Fruit fly (Drosophila melanogaster): Measurements from ENCODE around the gene CG31823.

Gene CG31823

DNA sequence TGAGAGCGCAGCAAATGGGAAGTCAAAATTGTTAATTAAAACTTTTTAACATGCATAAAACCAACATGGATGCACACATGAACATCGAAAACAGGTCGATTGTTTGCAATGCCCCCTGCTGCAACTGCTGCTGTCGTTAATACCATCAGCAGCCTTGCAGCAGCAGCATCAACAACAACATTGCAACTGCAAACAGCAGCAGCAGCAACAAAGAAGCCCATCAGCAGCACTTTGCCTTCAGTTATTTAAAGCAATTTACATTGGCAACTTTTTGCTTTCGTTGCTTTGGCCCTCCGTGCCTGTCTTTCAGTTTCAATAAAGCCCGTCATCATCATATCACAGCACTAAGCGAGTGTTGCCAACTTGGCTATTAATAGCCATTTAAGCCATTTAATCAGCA lies 7.0 kb upstream of the CG31823 start:
- TF ChIP-seq dl (GFP tag; optimal IDR thresholded peaks at IDR 0.05; ENCODE audit: insufficient read depth in 1 of 2, partially characterized antibody in 2 of 2): no peak
- TF ChIP-seq Vsx2 (GFP tag; optimal IDR thresholded peaks at IDR 0.05; ENCODE audit: partially characterized antibody): no peak
- no peak for TF ChIP-seq dsf (GFP tag; optimal IDR thresholded peaks at IDR 0.05; ENCODE audit: borderline replicate concordance)
- TF ChIP-seq dmrt93B (GFP tag; optimal IDR thresholded peaks at IDR 0.05): no peak
- no peak for TF ChIP-seq Hr78 (GFP tag; optimal IDR thresholded peaks at IDR 0.05)
- no peak for TF ChIP-seq Rel (GFP tag; optimal IDR thresholded peaks at IDR 0.05)
- no peak for TF ChIP-seq Rel (tag; optimal IDR thresholded peaks at IDR 0.05)
- TF ChIP-seq sv (GFP tag; optimal IDR thresholded peaks at IDR 0.05): no peak
- no peak for TF ChIP-seq Abd-B (GFP tag; optimal IDR thresholded peaks at IDR 0.05)
- TF ChIP-seq HLH106 (tag; optimal IDR thresholded peaks at IDR 0.05): no peak
- no peak for TF ChIP-seq N (GFP tag; optimal IDR thresholded peaks at IDR 0.05)
- TF ChIP-seq OdsH (GFP tag; optimal IDR thresholded peaks at IDR 0.05): no peak

DNA sequence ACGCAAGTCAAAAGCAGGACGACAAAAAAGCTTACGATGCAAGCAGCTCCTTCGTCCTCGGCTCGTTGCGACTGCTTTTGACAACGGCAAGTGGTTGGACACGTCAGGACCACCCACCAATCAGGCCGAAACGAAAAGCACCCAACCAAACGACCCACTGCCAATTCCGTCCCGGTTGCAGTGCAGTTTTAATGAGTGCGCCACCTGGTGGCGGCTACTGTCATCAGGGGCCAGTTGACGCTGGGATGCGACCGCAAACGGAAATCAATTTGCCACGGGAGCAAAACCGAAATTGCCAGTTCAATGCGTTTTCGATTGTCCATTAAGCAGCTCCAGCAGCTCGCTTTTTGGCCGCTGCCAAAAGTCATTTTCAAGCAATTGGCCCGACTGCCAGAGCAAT lies 3.4 kb upstream of the CG31823 start:
- TF ChIP-seq pan (optimal IDR thresholded peaks at IDR 0.05) (no peak), CG32264 (GFP tag; optimal IDR thresholded peaks at IDR 0.05) (no peak), Hnf4 (GFP tag; optimal IDR thresholded peaks at IDR 0.05) (no peak), Sp1 (GFP tag; optimal IDR thresholded peaks at IDR 0.05) (no peak), lola (GFP tag; optimal IDR thresholded peaks at IDR 0.05) (no peak), Mio (GFP tag; optimal IDR thresholded peaks at IDR 0.05) (no peak), fru (GFP tag; optimal IDR thresholded peaks at IDR 0.05) (no peak), Hr83 (GFP tag; optimal IDR thresholded peaks at IDR 0.05; ENCODE audit: poor library complexity, severe bottlenecking) (no peak), CG9705 (GFP tag; optimal IDR thresholded peaks at IDR 0.05) (no peak), sage (GFP tag; optimal IDR thresholded peaks at IDR 0.05) (no peak), Myc (optimal IDR thresholded peaks at IDR 0.05) (no peak), dmrt93B (GFP tag; optimal IDR thresholded peaks at IDR 0.05) (no peak), tai (GFP tag; optimal IDR thresholded peaks at IDR 0.05) (no peak)

DNA sequence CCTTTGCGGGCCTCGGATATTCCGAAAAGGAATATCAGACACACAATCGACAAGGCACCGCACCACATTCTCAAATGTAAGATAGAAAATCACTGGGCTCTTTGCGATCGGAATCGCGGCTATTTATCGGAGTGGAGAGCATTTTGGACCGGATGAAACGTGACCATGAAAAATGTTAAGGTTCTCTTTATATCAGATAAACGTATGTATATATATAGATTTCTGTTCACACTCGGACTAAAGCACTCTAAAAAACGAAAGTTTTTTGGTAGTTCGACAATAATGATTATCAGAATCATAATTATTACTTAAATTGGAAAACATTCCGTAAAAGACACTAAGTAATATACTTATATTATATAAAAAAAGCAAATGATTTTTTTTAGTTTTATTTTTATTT lies 2.0 kb upstream of the CG31823 start, which contains the start of gene CG31821:
Gene CG31821 (minus strand): TSS at position 101 of the 400 bp plus-strand sequence.
- TF ChIP-seq OdsH (GFP tag; optimal IDR thresholded peaks at IDR 0.05) (no peak), woc (GFP tag; optimal IDR thresholded peaks at IDR 0.05) (no peak), CG32264 (GFP tag; optimal IDR thresholded peaks at IDR 0.05) (no peak), Dfd (GFP tag; optimal IDR thresholded peaks at IDR 0.05) (no peak), dmrt93B (GFP tag; optimal IDR thresholded peaks at IDR 0.05) (no peak)

DNA sequence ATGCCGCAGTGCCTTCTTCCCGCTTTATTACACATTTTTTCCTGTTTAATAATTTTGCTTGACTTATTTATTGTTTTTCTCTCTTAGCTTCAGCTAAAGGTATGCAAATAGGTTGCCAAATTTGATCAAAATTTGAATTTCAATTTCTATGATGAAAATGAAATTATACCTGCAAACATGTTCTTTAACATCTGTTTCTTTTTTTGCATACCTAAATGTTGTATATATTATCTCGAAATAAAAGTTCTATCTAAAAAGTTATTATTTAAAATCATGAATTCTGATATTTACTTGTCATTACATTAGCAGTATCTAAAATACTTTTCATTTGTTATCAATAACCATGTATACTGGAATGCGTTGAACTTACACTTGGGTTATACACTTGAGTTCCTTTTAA lies 5.2 kb downstream of the CG31823 start, which contains the start of gene CG31735:
Gene CG31735 (plus strand): TSS at position 301 of the 400 bp plus-strand sequence.
- no peak for TF ChIP-seq woc (GFP tag; optimal IDR thresholded peaks at IDR 0.05)
- no peak for TF ChIP-seq Abd-B (GFP tag; optimal IDR thresholded peaks at IDR 0.05)
- TF ChIP-seq tai (GFP tag; optimal IDR thresholded peaks at IDR 0.05): no peak
- TF ChIP-seq foxo (GFP tag; optimal IDR thresholded peaks at IDR 0.05): no peak
- TF ChIP-seq Rel (GFP tag; optimal IDR thresholded peaks at IDR 0.05): no peak
- TF ChIP-seq Rel (tag; optimal IDR thresholded peaks at IDR 0.05): no peak
- no peak for TF ChIP-seq jim (GFP tag; optimal IDR thresholded peaks at IDR 0.05)
- TF ChIP-seq HLH106 (tag; optimal IDR thresholded peaks at IDR 0.05): no peak
- TF ChIP-seq Hr83 (GFP tag; optimal IDR thresholded peaks at IDR 0.05; ENCODE audit: poor library complexity, severe bottlenecking): no peak
- no peak for TF ChIP-seq br (GFP tag; optimal IDR thresholded peaks at IDR 0.05)
- no peak for TF ChIP-seq CG9705 (GFP tag; optimal IDR thresholded peaks at IDR 0.05)
- TF ChIP-seq fru (GFP tag; optimal IDR thresholded peaks at IDR 0.05): no peak
- no peak for TF ChIP-seq OdsH (GFP tag; optimal IDR thresholded peaks at IDR 0.05)
- no peak for TF ChIP-seq Dif (GFP tag; optimal IDR thresholded peaks at IDR 0.05; ENCODE audit: partially characterized antibody)
- TF ChIP-seq usp (GFP tag; optimal IDR thresholded peaks at IDR 0.05): no peak
- no peak for TF ChIP-seq rgr (GFP tag; optimal IDR thresholded peaks at IDR 0.05)
- TF ChIP-seq ey (GFP tag; optimal IDR thresholded peaks at IDR 0.05): no peak
- TF ChIP-seq Vsx2 (GFP tag; optimal IDR thresholded peaks at IDR 0.05; ENCODE audit: partially characterized antibody): no peak
- no peak for TF ChIP-seq dl (GFP tag; optimal IDR thresholded peaks at IDR 0.05; ENCODE audit: insufficient read depth in 1 of 2, partially characterized antibody in 2 of 2)

DNA sequence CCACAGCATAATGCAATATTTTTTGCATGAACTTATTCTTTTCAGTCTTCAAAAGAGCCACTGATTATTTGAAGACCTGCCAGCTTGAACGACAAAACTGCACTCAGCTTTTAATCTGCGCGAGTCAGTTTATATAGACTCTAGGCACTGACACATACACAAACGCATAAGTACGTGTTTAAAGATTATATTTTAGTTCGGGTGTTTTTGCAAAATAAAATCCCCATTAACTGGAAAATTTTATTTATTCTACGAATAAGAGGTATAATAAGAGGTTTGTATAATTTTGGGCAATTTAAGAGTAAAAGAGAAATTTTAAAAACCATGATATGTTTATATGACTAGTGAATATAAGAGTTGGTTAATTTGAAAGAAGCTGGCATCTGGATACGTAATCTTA lies 6.6 kb downstream of the CG31823 start, which contains the start of gene Tep1:
Gene Tep1 (minus strand): TSS at position 101 of the 400 bp plus-strand sequence.
- TF ChIP-seq Dif (GFP tag; optimal IDR thresholded peaks at IDR 0.05; ENCODE audit: partially characterized antibody) (no peak), br (GFP tag; optimal IDR thresholded peaks at IDR 0.05) (no peak), CrebA (GFP tag; optimal IDR thresholded peaks at IDR 0.05; ENCODE audit: borderline replicate concordance) (no peak), ey (GFP tag; optimal IDR thresholded peaks at IDR 0.05) (no peak), h (GFP tag; optimal IDR thresholded peaks at IDR 0.05) (no peak), HLH106 (tag; optimal IDR thresholded peaks at IDR 0.05) (no peak), dl (GFP tag; optimal IDR thresholded peaks at IDR 0.05; ENCODE audit: insufficient read depth in 1 of 2, partially characterized antibody in 2 of 2) (no peak), Hr78 (GFP tag; optimal IDR thresholded peaks at IDR 0.05) (no peak), Mio (GFP tag; optimal IDR thresholded peaks at IDR 0.05) (no peak), usp (GFP tag; optimal IDR thresholded peaks at IDR 0.05) (no peak), tai (GFP tag; optimal IDR thresholded peaks at IDR 0.05) (no peak), Rel (GFP tag; optimal IDR thresholded peaks at IDR 0.05) (no peak), Rel (tag; optimal IDR thresholded peaks at IDR 0.05) (no peak), N (GFP tag; optimal IDR thresholded peaks at IDR 0.05) (no peak)
